Worm (Caenorhabditis elegans) whole organism, L1 larva: ENCODE results near the gene ugt-16.

Experiments
- C04F5.9 ChIP-seq: sonication (generic microtip); optimal IDR thresholded peaks from 2 replicates; lab custom pipeline; 2016; ENCODE audit warnings: missing genetic modification characterization, missing compliant biosample characterization
- C16A3.4 ChIP-seq: fragments of 150-350 bp; optimal IDR thresholded peaks from 2 replicates; lab custom pipeline; 2014; ENCODE audit warnings: missing biosample characterization, missing genetic modification characterization
- C34B4.2 ChIP-seq: sonication (generic microtip); optimal IDR thresholded peaks from 2 replicates; lab custom pipeline; 2017; ENCODE audit warnings: mild to moderate bottlenecking, missing genetic modification characterization, missing compliant biosample characterization
- F16B12.6 ChIP-seq: fragments of 150-350 bp; optimal IDR thresholded peaks from 2 replicates; lab custom pipeline; 2014; ENCODE audit warnings: missing biosample characterization, missing genetic modification characterization
- Y116A8C.19 ChIP-seq: sonication (generic microtip); optimal IDR thresholded peaks from 2 replicates; lab custom pipeline; 2016; ENCODE audit warnings: missing compliant biosample characterization, missing genetic modification characterization, borderline replicate concordance
- aly-2 ChIP-seq: fragments of 150-350 bp; optimal IDR thresholded peaks from 2 replicates; lab custom pipeline; 2014; ENCODE audit warnings: missing biosample characterization, missing genetic modification characterization
- ceh-82 ChIP-seq, 3 experiments: fragments of 150-350 bp in 1 of 3; sonication (generic microtip) in 2 of 3; optimal IDR thresholded peaks; 2 replicates each; lab custom pipeline; 2014 to 2017; ENCODE audit warnings: missing biosample characterization in 3 of 3, missing genetic modification characterization in 3 of 3
- ceh-90 ChIP-seq: sonication (generic microtip); optimal IDR thresholded peaks from 2 replicates; lab custom pipeline; 2016; ENCODE audit warnings: missing genetic modification characterization, missing compliant biosample characterization
- dpl-1 ChIP-seq, 3 experiments: fragments of 150-350 bp in 2 of 3; sonication (generic microtip) in 1 of 3; optimal IDR thresholded peaks; 2 replicates each; lab custom pipeline; 2014 to 2017; ENCODE audit warnings: missing biosample characterization in 3 of 3, missing genetic modification characterization in 3 of 3, missing genetic modification reagents in 3 of 3
- efl-1 ChIP-seq, 4 experiments: fragments of 150-350 bp; optimal IDR thresholded peaks in 3 of 4; peaks in 1 of 4; 1 replicate in 1 of 4; 2 replicates in 3 of 4; lab custom pipeline; 2014; ENCODE audit warnings: missing biosample characterization in 2 of 4, missing genetic modification characterization in 2 of 4, missing genetic modification reagents in 2 of 4
- efl-3 ChIP-seq: fragments of 200-800 bp; sonication (Bioruptor generic); optimal IDR thresholded peaks from 2 replicates; lab custom pipeline; 2018; ENCODE audit warnings: mild to moderate bottlenecking, missing genetic modification characterization, missing compliant biosample characterization
- egl-13 ChIP-seq: sonication (generic microtip); optimal IDR thresholded peaks from 2 replicates; lab custom pipeline; 2016; ENCODE audit warnings: missing genotype, missing genetic modification reagents, missing genetic modification characterization, missing compliant biosample characterization
- elt-2 ChIP-seq: sonication (generic microtip); optimal IDR thresholded peaks from 2 replicates; lab custom pipeline; 2016; ENCODE audit warnings: missing genetic modification characterization, mild to moderate bottlenecking, inconsistent platforms, missing compliant biosample characterization, missing genetic modification reagents
- elt-3 ChIP-seq, 6 experiments: fragments of 150-350 bp in 1 of 6; sonication (generic microtip); optimal IDR thresholded peaks; 2 replicates each; lab custom pipeline; 2017 to 2018; ENCODE audit warnings: missing biosample characterization in 6 of 6, missing genetic modification characterization in 6 of 6, inconsistent platforms in 1 of 6
- ets-5 ChIP-seq: fragments of 200-800 bp; sonication (Bioruptor generic); IDR thresholded peaks from 2 replicates; pipeline ENCODE4 v1.3.6; 2022; ENCODE audit warnings: missing genetic modification characterization, missing compliant biosample characterization
- hpl-2 ChIP-seq: fragments of 150-350 bp; optimal IDR thresholded peaks from 2 replicates; lab custom pipeline; 2014; ENCODE audit warnings: missing biosample characterization, missing genetic modification reagents, missing genetic modification characterization
- irx-1 ChIP-seq: sonication (generic microtip); optimal IDR thresholded peaks from 2 replicates; lab custom pipeline; 2016; ENCODE audit warnings: missing genetic modification characterization, missing compliant biosample characterization
- lin-14 ChIP-seq: fragments of 200-800 bp; sonication (Bioruptor generic); optimal IDR thresholded peaks from 2 replicates; lab custom pipeline; 2018; ENCODE audit warnings: mild to moderate bottlenecking, missing genetic modification characterization, moderate library complexity, missing compliant biosample characterization
- lin-35 ChIP-seq, 2 experiments: fragments of 150-350 bp; optimal IDR thresholded peaks; 2 replicates each; lab custom pipeline; 2014; ENCODE audit warnings: missing biosample characterization in 2 of 2, missing genetic modification characterization in 2 of 2, missing genetic modification reagents in 2 of 2
- lir-3 ChIP-seq: sonication (generic microtip); optimal IDR thresholded peaks from 2 replicates; lab custom pipeline; 2016; ENCODE audit warnings: mild to moderate bottlenecking, missing genetic modification characterization, moderate library complexity, missing compliant biosample characterization; ENCODE audit not compliant: poor library complexity
- lsy-2 ChIP-seq, 2 experiments: fragments of 150-350 bp; optimal IDR thresholded peaks; 2 replicates each; lab custom pipeline; 2014; ENCODE audit warnings: missing biosample characterization in 2 of 2, missing genetic modification characterization in 2 of 2
- mdl-1 ChIP-seq, 2 experiments: fragments of 150-350 bp; optimal IDR thresholded peaks; 2 replicates each; lab custom pipeline; 2014 to 2017; ENCODE audit warnings: missing biosample characterization in 2 of 2, missing genetic modification characterization in 2 of 2, inconsistent platforms in 1 of 2
- mep-1 ChIP-seq: fragments of 150-350 bp; optimal IDR thresholded peaks from 2 replicates; lab custom pipeline; 2014; ENCODE audit warnings: missing biosample characterization, missing genetic modification characterization
- nhr-12 ChIP-seq: sonication (generic microtip); optimal IDR thresholded peaks from 2 replicates; lab custom pipeline; 2017; ENCODE audit warnings: missing biosample characterization, missing genetic modification characterization
- nhr-19 ChIP-seq: fragments of 200-800 bp; sonication (Bioruptor generic); conservative IDR thresholded peaks from 2 replicates; pipeline ENCODE4 v1.3.6; 2022; ENCODE audit warnings: missing genetic modification characterization, missing compliant biosample characterization
- nhr-20 ChIP-seq: sonication (generic microtip); optimal IDR thresholded peaks from 2 replicates; lab custom pipeline; 2016; ENCODE audit warnings: mild to moderate bottlenecking, missing genetic modification characterization, missing compliant biosample characterization
- nhr-47 ChIP-seq: sonication (generic microtip); optimal IDR thresholded peaks from 2 replicates; lab custom pipeline; 2016; ENCODE audit warnings: mild to moderate bottlenecking, missing genetic modification characterization, moderate library complexity, missing compliant biosample characterization
- nhr-71 ChIP-seq: sonication (generic microtip); optimal IDR thresholded peaks from 2 replicates; lab custom pipeline; 2016; ENCODE audit warnings: mild to moderate bottlenecking, missing genetic modification characterization, moderate library complexity, missing compliant biosample characterization
- nhr-77 ChIP-seq: fragments of 150-350 bp; optimal IDR thresholded peaks from 2 replicates; lab custom pipeline; 2014; ENCODE audit warnings: missing biosample characterization, missing genetic modification characterization
- nhr-85 ChIP-seq: sonication (generic microtip); peaks from one replicate; lab custom pipeline; 2016; ENCODE audit warnings: missing genetic modification characterization, inconsistent platforms, missing compliant biosample characterization
- nhr-90 ChIP-seq: sonication (generic microtip); optimal IDR thresholded peaks from 2 replicates; lab custom pipeline; 2016; ENCODE audit warnings: mild to moderate bottlenecking, missing genetic modification characterization, missing compliant biosample characterization; ENCODE audit not compliant: poor library complexity
- pag-3 ChIP-seq: sonication (generic microtip); optimal IDR thresholded peaks from 2 replicates; lab custom pipeline; 2017; ENCODE audit warnings: missing genetic modification characterization, mild to moderate bottlenecking, missing compliant biosample characterization, antibody characterized with exemption, borderline replicate concordance; ENCODE audit not compliant: insufficient read depth
- rnt-1 ChIP-seq: sonication (generic microtip); optimal IDR thresholded peaks from 2 replicates; lab custom pipeline; 2016; ENCODE audit warnings: mild to moderate bottlenecking, missing genetic modification characterization, moderate library complexity, missing compliant biosample characterization
- skn-1 ChIP-seq: fragments of 150-350 bp; optimal IDR thresholded peaks from 2 replicates; lab custom pipeline; 2014; ENCODE audit warnings: missing biosample characterization, missing genetic modification characterization
- snpc-4 ChIP-seq: fragments of 150-350 bp; optimal IDR thresholded peaks from 2 replicates; lab custom pipeline; 2014; ENCODE audit warnings: missing biosample characterization, missing genetic modification characterization
- snu-23 ChIP-seq: sonication (generic microtip); optimal IDR thresholded peaks from 2 replicates; lab custom pipeline; 2016; ENCODE audit warnings: missing genetic modification characterization, missing compliant biosample characterization
- sox-4 ChIP-seq: sonication (generic microtip); optimal IDR thresholded peaks from 2 replicates; lab custom pipeline; 2016; ENCODE audit warnings: missing genetic modification characterization, missing compliant biosample characterization
- sptf-1 ChIP-seq: fragments of 150-350 bp; optimal IDR thresholded peaks from 2 replicates; lab custom pipeline; 2014; ENCODE audit warnings: missing biosample characterization, missing genetic modification characterization
- sup-37 ChIP-seq: fragments of 200-800 bp; sonication (Bioruptor generic); optimal IDR thresholded peaks from 2 replicates; lab custom pipeline; 2018; ENCODE audit warnings: mild to moderate bottlenecking, missing genetic modification characterization, missing compliant biosample characterization
- swsn-7 ChIP-seq: sonication (generic microtip); optimal IDR thresholded peaks from 2 replicates; lab custom pipeline; 2016; ENCODE audit warnings: missing genetic modification characterization, missing compliant biosample characterization
- tbx-2 ChIP-seq: sonication (generic microtip); optimal IDR thresholded peaks from 2 replicates; lab custom pipeline; 2016; ENCODE audit warnings: missing genetic modification characterization, missing compliant biosample characterization
- tlp-1 ChIP-seq: fragments of 150-350 bp; optimal IDR thresholded peaks from 2 replicates; lab custom pipeline; 2014; ENCODE audit warnings: missing biosample characterization, missing genetic modification characterization
- unc-30 ChIP-seq: sonication (generic microtip); optimal IDR thresholded peaks from 2 replicates; lab custom pipeline; 2017; ENCODE audit warnings: missing biosample characterization, missing genetic modification characterization
- unc-86 ChIP-seq: sonication (generic microtip); optimal IDR thresholded peaks from 2 replicates; lab custom pipeline; 2016; ENCODE audit warnings: missing genetic modification characterization, missing compliant biosample characterization
- unc-98 ChIP-seq: fragments of 200-800 bp; sonication (Bioruptor generic); IDR thresholded peaks from 2 replicates; pipeline ENCODE4 v1.3.6; 2022; ENCODE audit warnings: missing genetic modification characterization, missing compliant biosample characterization
- vab-15 ChIP-seq: sonication (generic microtip); optimal IDR thresholded peaks from 2 replicates; lab custom pipeline; 2017; ENCODE audit warnings: missing genotype, mild to moderate bottlenecking, missing genetic modification characterization, missing compliant biosample characterization
- xbp-1 ChIP-seq: sonication (generic microtip); optimal IDR thresholded peaks from 2 replicates; lab custom pipeline; 2016; ENCODE audit warnings: missing genetic modification characterization, missing compliant biosample characterization
- zip-4 ChIP-seq: fragments of 200-800 bp; sonication (Bioruptor generic); optimal IDR thresholded peaks from 2 replicates; lab custom pipeline; 2018; ENCODE audit warnings: mild to moderate bottlenecking, missing genetic modification characterization, moderate library complexity, missing compliant biosample characterization
- ztf-11 ChIP-seq, 2 experiments: sonication (generic microtip); optimal IDR thresholded peaks; 2 replicates each; lab custom pipeline; 2016 to 2017; ENCODE audit warnings: missing genetic modification characterization in 2 of 2, missing biosample characterization in 1 of 2, missing compliant biosample characterization in 1 of 2
- ztf-4 ChIP-seq: fragments of 150-350 bp; optimal IDR thresholded peaks from 2 replicates; lab custom pipeline; 2014; ENCODE audit warnings: missing biosample characterization, missing genetic modification characterization

ugt-16 gene

ce11 chrV:12824777-12825176 is at the start of gene ugt-16:
Gene ugt-16 (plus strand): TSS chrV:12825024.
- no peak for TF ChIP-seq nhr-19 (GFP tag; lab: Robert Waterston, UW)
- TF ChIP-seq elt-2 (tag; lab: Kevin White, UChicago), result peak; percentile 78
- TF ChIP-seq nhr-20, result peak; percentile 50
- TF ChIP-seq mep-1, result no peak
- TF ChIP-seq, all 84 proteins: peak for 2

- no peak for TF ChIP-seq sox-4 (tag; lab: Kevin White, UChicago)
- TF ChIP-seq nhr-85 (tag; lab: Kevin White, UChicago), result peak; percentile 46
- no peak for TF ChIP-seq irx-1 (tag; lab: Kevin White, UChicago)
- peak; percentile 27 to 68 for TF ChIP-seq lsy-2 (tag; optimal IDR thresholded peaks at IDR 0.05; lab: Kevin White, UChicago)
- TF ChIP-seq unc-30, result no peak
- TF ChIP-seq unc-98 (GFP tag; lab: Robert Waterston, UW), result no peak
- no peak for TF ChIP-seq elt-2 (tag; lab: Kevin White, UChicago)
- TF ChIP-seq C34B4.2 (tag; lab: Kevin White, UChicago), result no peak
- TF ChIP-seq lin-14, result peak; percentile 38
- no peak for TF ChIP-seq F16B12.6 (tag; lab: Kevin White, UChicago)
- peak; percentile 38 for TF ChIP-seq vab-15 (tag; lab: Kevin White, UChicago)
- TF ChIP-seq aly-2 (tag; lab: Kevin White, UChicago), result peak; percentile 37
- no peak for TF ChIP-seq sup-37 (GFP tag; lab: Kevin White, UChicago)
- peak; percentile 36 for TF ChIP-seq swsn-7
- peak in 1 of 3 experiments; percentile 48 for TF ChIP-seq ceh-82 (tag; optimal IDR thresholded peaks at IDR 0.05; lab: Kevin White, UChicago)
- no peak for TF ChIP-seq snpc-4 (tag; lab: Kevin White, UChicago)
- peak; percentile 3 for TF ChIP-seq ztf-4 (tag; lab: Kevin White, UChicago)
- TF ChIP-seq tlp-1 (tag; lab: Kevin White, UChicago), result no peak
- peak; percentile 20 to 66 for TF ChIP-seq lin-35 (GFP tag; optimal IDR thresholded peaks at IDR 0.05; lab: Kevin White, UChicago)
- TF ChIP-seq rnt-1, result peak; percentile 53
- TF ChIP-seq zip-4, result no peak
- TF ChIP-seq lir-3 (tag; lab: Kevin White, UChicago), result peak; percentile 9
- TF ChIP-seq mdl-1 (tag; optimal IDR thresholded peaks at IDR 0.05; lab: Kevin White, UChicago), result peak in 1 of 2 experiments; percentile 45
- TF ChIP-seq nhr-71, result peak; percentile 49
- TF ChIP-seq efl-3, result no peak
- no peak for TF ChIP-seq hpl-2
- no peak for TF ChIP-seq ceh-90 (tag; lab: Kevin White, UChicago)
- no peak for TF ChIP-seq pag-3 (tag; lab: Kevin White, UChicago)
- TF ChIP-seq egl-13, result no peak
- no peak for TF ChIP-seq sptf-1 (tag; lab: Kevin White, UChicago)
- peak; percentile 54 for TF ChIP-seq nhr-19 (GFP tag; lab: Robert Waterston, UW)
- no peak for TF ChIP-seq C04F5.9
- peak; percentile 61 for TF ChIP-seq snu-23 (GFP tag; lab: Kevin White, UChicago)
- TF ChIP-seq unc-86 (tag; lab: Kevin White, UChicago), result no peak
- TF ChIP-seq C16A3.4, result peak; percentile 64
- no peak for TF ChIP-seq Y116A8C.19 (tag; lab: Kevin White, UChicago)
- peak; percentile 14 for TF ChIP-seq tbx-2 (tag; lab: Kevin White, UChicago)
- peak; percentile 21 for TF ChIP-seq nhr-77 (tag; lab: Kevin White, UChicago)
- peak; percentile 3 to 44 (median 43) for TF ChIP-seq dpl-1 (GFP tag; optimal IDR thresholded peaks at IDR 0.05; lab: Kevin White, UChicago)
- peak in 1 of 6 experiments; percentile 23 for TF ChIP-seq elt-3 (tag; optimal IDR thresholded peaks at IDR 0.05; lab: Kevin White, UChicago)
- peak; percentile 10 for TF ChIP-seq xbp-1 (tag; lab: Kevin White, UChicago)
- TF ChIP-seq skn-1 (tag; lab: Kevin White, UChicago), result no peak
- peak; percentile 35 to 51 for TF ChIP-seq efl-1 (optimal IDR thresholded peaks at IDR 0.05; lab: Kevin White, UChicago)
- peak; percentile 41 to 93 for TF ChIP-seq efl-1 (GFP tag; optimal IDR thresholded peaks at IDR 0.05 in 1 of 2; lab: Kevin White, UChicago)
- no peak for TF ChIP-seq ets-5 (GFP tag; lab: Robert Waterston, UW)
- TF ChIP-seq nhr-47 (tag; lab: Kevin White, UChicago), result peak; percentile 61
- peak in 1 of 2 experiments; percentile 8 for TF ChIP-seq ztf-11 (tag; optimal IDR thresholded peaks at IDR 0.05; lab: Kevin White, UChicago)
- TF ChIP-seq nhr-90, result peak; percentile 42
- TF ChIP-seq nhr-12 (tag; lab: Kevin White, UChicago), result no peak
These were observed 44.6 kb upstream of the ugt-16 start for ce11 chrV:12780248-12780647.
